Fruit fly (Drosophila melanogaster) whole organism: ENCODE results near the gene CG31897.

ENCODE experiments used
- CG8478 ChIP-seq: fragments of >200 bp; optimal IDR thresholded peaks from 2 replicates; lab custom pipeline; 2018; ENCODE audit warnings: inconsistent platforms
- Dll ChIP-seq: fragments of >200 bp; optimal IDR thresholded peaks from 2 replicates; lab custom pipeline; 2017
- pan ChIP-seq: fragments of >200 bp; optimal IDR thresholded peaks from 2 replicates; lab custom pipeline; 2017
- psq ChIP-seq: fragments of >200 bp; optimal IDR thresholded peaks from 2 replicates; lab custom pipeline; 2017

dm6 chr2L:8421717-8422116, 20.5 kb upstream of the CG31897 start:
- TF ChIP-seq Dll (lab: Kevin White, UChicago) (no peak), pan (lab: Kevin White, UChicago) (no peak), psq (lab: Kevin White, UChicago) (no peak), CG8478 (lab: Kevin White, UChicago) (no peak)
